Fruit fly (Drosophila melanogaster): ENCODE measurements around the gene CG17712.

DNA sequence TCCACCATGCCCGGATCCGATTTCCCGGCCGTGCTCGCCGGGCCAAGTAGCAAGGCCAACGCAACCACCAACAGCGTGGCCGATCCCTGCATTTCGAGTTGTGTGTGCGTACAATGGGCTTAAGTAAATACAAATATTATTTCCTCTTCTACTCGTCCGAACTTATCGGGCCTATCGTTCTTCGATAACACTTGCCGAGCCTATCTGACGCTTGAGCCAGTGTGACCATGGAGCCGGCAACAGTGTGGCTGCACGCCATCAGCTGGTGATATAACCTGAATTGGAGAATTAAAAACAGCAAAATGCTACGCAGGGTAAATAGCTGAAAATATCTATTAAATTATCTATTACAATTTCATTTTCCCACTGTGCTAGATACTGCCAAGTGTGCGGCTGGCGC lies 41.7 kb downstream of the CG17712 start, which contains the start of the genes CG17660 and mRpL48:
- TF ChIP-seq corto (GFP tag; optimal IDR thresholded peaks at IDR 0.05) = no peak
- TF ChIP-seq Hr3 (GFP tag; optimal IDR thresholded peaks at IDR 0.05) = no peak
